Fruit fly (Drosophila melanogaster) whole organism, adult: ENCODE measurements around the gene CG17549.

ENCODE experiments used
- CG11617 ChIP-seq: fragments of 200-800 bp; sonication (Bioruptor generic); optimal IDR thresholded peaks from 2 replicates; lab custom pipeline; 2017; ENCODE audit warnings: mild to moderate bottlenecking, missing biosample characterization, missing genetic modification reagents, missing genetic modification characterization
- cnc ChIP-seq, 2 experiments: fragments of >200 bp; optimal IDR thresholded peaks; 2 replicates each; lab custom pipeline; 2017

DNA sequence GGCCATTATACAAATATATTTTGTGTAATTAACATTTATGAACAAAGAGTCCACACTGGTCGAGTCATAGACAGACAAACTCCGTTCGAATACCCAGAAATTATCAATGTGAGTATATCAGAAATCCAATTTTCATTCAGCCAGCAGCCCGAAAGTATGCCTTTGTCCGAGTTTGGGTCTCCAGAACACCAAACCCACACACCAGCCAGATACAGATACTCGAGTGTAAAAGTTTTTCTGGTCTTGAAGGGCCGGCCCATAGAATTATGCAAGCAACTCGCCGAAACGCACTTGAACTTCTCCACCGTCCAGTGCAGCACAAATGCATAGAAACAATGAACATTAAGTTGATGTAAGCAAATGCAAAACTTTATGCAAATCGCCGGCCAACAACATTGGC lies 11.3 kb downstream of the CG17549 start:
- TF ChIP-seq CG11617 (no peak), cnc (optimal IDR thresholded peaks at IDR 0.05; lab: Kevin White, UChicago) (no peak)
